Worm (Caenorhabditis elegans) whole organism, mixed stage, embryonic: ENCODE results near the gene chl-1.

Experiments
- M03D4.4 ChIP-seq: sonication (generic microtip); optimal IDR thresholded peaks from 2 replicates; lab custom pipeline; 2017; ENCODE audit warnings: mild to moderate bottlenecking, missing genetic modification characterization, missing compliant biosample characterization
- bed-3 ChIP-seq: fragments of 200-800 bp; sonication (Bioruptor generic); optimal IDR thresholded peaks from 3 replicates; lab custom pipeline; 2018; ENCODE audit warnings: mild to moderate bottlenecking, missing genetic modification characterization, moderate library complexity, missing compliant biosample characterization
- blmp-1 ChIP-seq: fragments of 150-350 bp; optimal IDR thresholded peaks from 2 replicates; lab custom pipeline; 2014; ENCODE audit warnings: missing biosample characterization, missing genetic modification characterization
- ceh-43 ChIP-seq: fragments of 200-800 bp; sonication (Bioruptor generic); optimal IDR thresholded peaks from 2 replicates; lab custom pipeline; 2018; ENCODE audit warnings: mild to moderate bottlenecking, missing genetic modification characterization, moderate library complexity, missing compliant biosample characterization
- ceh-83 ChIP-seq: fragments of 200-800 bp; sonication (Bioruptor generic); optimal IDR thresholded peaks from 2 replicates; lab custom pipeline; 2018; ENCODE audit warnings: mild to moderate bottlenecking, missing genetic modification characterization, missing compliant biosample characterization
- ces-1 ChIP-seq: fragments of 150-350 bp; optimal IDR thresholded peaks from 2 replicates; lab custom pipeline; 2014; ENCODE audit warnings: missing biosample characterization, missing genetic modification reagents, missing genetic modification characterization
- cnd-1 ChIP-seq: fragments of 200-800 bp; sonication (Bioruptor generic); optimal IDR thresholded peaks from 2 replicates; lab custom pipeline; 2018; ENCODE audit warnings: mild to moderate bottlenecking, missing genetic modification characterization, missing compliant biosample characterization
- drap-1 ChIP-seq: fragments of 200-800 bp; sonication (Bioruptor generic); optimal IDR thresholded peaks from 3 replicates; lab custom pipeline; 2018; ENCODE audit warnings: mild to moderate bottlenecking, missing genetic modification characterization, missing compliant biosample characterization
- elt-1 ChIP-seq: sonication (generic microtip); optimal IDR thresholded peaks from 2 replicates; lab custom pipeline; 2017; ENCODE audit warnings: missing genetic modification characterization, mild to moderate bottlenecking, missing compliant biosample characterization, antibody characterized with exemption, moderate library complexity, borderline replicate concordance; ENCODE audit not compliant: insufficient read depth
- elt-3 ChIP-seq: fragments of 150-350 bp; optimal IDR thresholded peaks from 2 replicates; lab custom pipeline; 2014; ENCODE audit warnings: missing biosample characterization, missing genetic modification characterization
- flh-1 ChIP-seq: fragments of 200-800 bp; sonication (Bioruptor generic); optimal IDR thresholded peaks from 2 replicates; lab custom pipeline; 2018; ENCODE audit warnings: mild to moderate bottlenecking, missing genetic modification characterization, moderate library complexity, missing compliant biosample characterization
- ham-2 ChIP-seq: fragments of 200-800 bp; sonication (Bioruptor generic); optimal IDR thresholded peaks from 2 replicates; lab custom pipeline; 2018; ENCODE audit warnings: mild to moderate bottlenecking, missing genetic modification characterization, missing compliant biosample characterization
- hlh-1 ChIP-seq: fragments of 150-350 bp; optimal IDR thresholded peaks from 2 replicates; lab custom pipeline; 2014; ENCODE audit warnings: missing biosample characterization, missing genetic modification reagents, missing genetic modification characterization
- lin-13 ChIP-seq: fragments of 150-350 bp; optimal IDR thresholded peaks from 2 replicates; lab custom pipeline; 2014; ENCODE audit warnings: missing biosample characterization, missing genetic modification characterization
- lin-32 ChIP-seq: fragments of 200-800 bp; sonication (Bioruptor generic); optimal IDR thresholded peaks from 2 replicates; lab custom pipeline; 2018; ENCODE audit warnings: mild to moderate bottlenecking, missing genetic modification characterization, missing compliant biosample characterization
- lsy-2 ChIP-seq: fragments of 150-350 bp; optimal IDR thresholded peaks from 2 replicates; lab custom pipeline; 2014; ENCODE audit warnings: missing biosample characterization, missing genetic modification characterization
- mab-5 ChIP-seq: fragments of 150-350 bp; optimal IDR thresholded peaks from 2 replicates; lab custom pipeline; 2014; ENCODE audit warnings: missing biosample characterization, missing genetic modification characterization
- mep-1 ChIP-seq: fragments of 150-350 bp; optimal IDR thresholded peaks from 2 replicates; lab custom pipeline; 2017; ENCODE audit warnings: missing biosample characterization, missing genetic modification reagents, missing genetic modification characterization, inconsistent platforms
- mls-2 ChIP-seq: sonication (generic microtip); optimal IDR thresholded peaks from 2 replicates; lab custom pipeline; 2016; ENCODE audit warnings: mild to moderate bottlenecking, missing genetic modification characterization, moderate library complexity, missing compliant biosample characterization
- nhr-12 ChIP-seq: fragments of 150-350 bp; optimal IDR thresholded peaks from 2 replicates; lab custom pipeline; 2014; ENCODE audit warnings: missing biosample characterization, missing genetic modification characterization
- nhr-2 ChIP-seq: fragments of 150-350 bp; optimal IDR thresholded peaks from 2 replicates; lab custom pipeline; 2014; ENCODE audit warnings: missing biosample characterization, missing genetic modification characterization
- nhr-237 ChIP-seq: fragments of 150-350 bp; optimal IDR thresholded peaks from 2 replicates; lab custom pipeline; 2014; ENCODE audit warnings: missing biosample characterization, missing genetic modification characterization
- nhr-28 ChIP-seq: fragments of 150-350 bp; optimal IDR thresholded peaks from 2 replicates; lab custom pipeline; 2014; ENCODE audit warnings: missing biosample characterization, missing genetic modification characterization
- pha-4 ChIP-seq: fragments of 150-350 bp; optimal IDR thresholded peaks from 2 replicates; lab custom pipeline; 2018; ENCODE audit warnings: missing biosample characterization, missing genetic modification reagents, missing genetic modification characterization
- sem-2 ChIP-seq: fragments of 200-800 bp; sonication (Bioruptor generic); optimal IDR thresholded peaks from 2 replicates; lab custom pipeline; 2018; ENCODE audit warnings: mild to moderate bottlenecking, missing genetic modification characterization, missing compliant biosample characterization
- sptf-1 ChIP-seq: sonication (generic microtip); optimal IDR thresholded peaks from 2 replicates; lab custom pipeline; 2017; ENCODE audit warnings: mild to moderate bottlenecking, missing genetic modification characterization, moderate library complexity, missing compliant biosample characterization
- tbx-8 ChIP-seq: fragments of 200-800 bp; sonication (Bioruptor generic); optimal IDR thresholded peaks from 2 replicates; lab custom pipeline; 2018; ENCODE audit warnings: mild to moderate bottlenecking, missing genetic modification characterization, moderate library complexity, missing compliant biosample characterization
- unc-120 ChIP-seq: sonication (generic microtip); optimal IDR thresholded peaks from 2 replicates; lab custom pipeline; 2017; ENCODE audit warnings: missing genetic modification characterization, missing compliant biosample characterization; ENCODE audit not compliant: poor library complexity, severe bottlenecking
- unc-39 ChIP-seq: fragments of 150-350 bp; optimal IDR thresholded peaks from 2 replicates; lab custom pipeline; 2014; ENCODE audit warnings: missing biosample characterization, missing genetic modification characterization
- unc-62 ChIP-seq: fragments of 150-350 bp; optimal IDR thresholded peaks from 2 replicates; lab custom pipeline; 2014; ENCODE audit warnings: missing biosample characterization, missing genetic modification reagents, missing genetic modification characterization
- zip-8 ChIP-seq: fragments of 150-350 bp; optimal IDR thresholded peaks from 2 replicates; lab custom pipeline; 2014; ENCODE audit warnings: missing biosample characterization, missing genetic modification characterization

chl-1 gene

DNA sequence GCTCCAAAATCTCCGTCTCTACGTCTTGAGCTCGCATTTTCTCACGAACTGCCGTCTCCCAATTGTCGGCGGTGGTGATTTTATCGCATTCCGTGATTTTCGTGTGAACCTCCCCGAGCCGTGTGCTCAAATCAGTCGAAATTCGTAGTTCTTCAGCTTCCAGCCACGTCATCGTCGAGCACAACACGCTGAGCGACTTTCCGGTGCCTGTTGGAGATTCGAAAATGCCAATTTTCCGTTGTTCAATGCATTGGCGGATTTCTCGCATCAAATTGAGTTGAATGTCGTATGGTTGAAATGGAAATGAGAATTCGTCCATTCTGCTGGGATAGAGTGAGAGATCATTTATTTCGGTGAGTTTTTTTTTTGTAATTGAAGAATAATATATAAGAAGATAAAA, at the start of gene chl-1, which contains the start of gene M03C11.3:
TSS of gene chl-1 (minus strand) at position 323 of the 400 bp plus-strand sequence.
TSS of gene M03C11.3 (plus strand) at position 153 of the 400 bp plus-strand sequence.
- TF ChIP-seq cnd-1 (tag; lab: Kevin White, UChicago) (no peak), flh-1 (GFP tag; lab: Kevin White, UChicago) (no peak), bed-3 (GFP tag; lab: Kevin White, UChicago) (no peak), ceh-83 (GFP tag; lab: Kevin White, UChicago) (no peak), ces-1 (no peak), nhr-2 (tag; lab: Kevin White, UChicago) (no peak), unc-120 (tag; lab: Kevin White, UChicago) (no peak), lin-13 (tag; lab: Kevin White, UChicago) (no peak), mab-5 (tag; lab: Kevin White, UChicago) (no peak), elt-3 (no peak), ceh-43 (no peak), nhr-12 (no peak), hlh-1 (tag; lab: Kevin White, UChicago) (no peak), nhr-28 (tag; lab: Kevin White, UChicago) (no peak), drap-1 (GFP tag; lab: Kevin White, UChicago) (no peak), lsy-2 (tag; lab: Kevin White, UChicago) (no peak), mls-2 (no peak)

DNA sequence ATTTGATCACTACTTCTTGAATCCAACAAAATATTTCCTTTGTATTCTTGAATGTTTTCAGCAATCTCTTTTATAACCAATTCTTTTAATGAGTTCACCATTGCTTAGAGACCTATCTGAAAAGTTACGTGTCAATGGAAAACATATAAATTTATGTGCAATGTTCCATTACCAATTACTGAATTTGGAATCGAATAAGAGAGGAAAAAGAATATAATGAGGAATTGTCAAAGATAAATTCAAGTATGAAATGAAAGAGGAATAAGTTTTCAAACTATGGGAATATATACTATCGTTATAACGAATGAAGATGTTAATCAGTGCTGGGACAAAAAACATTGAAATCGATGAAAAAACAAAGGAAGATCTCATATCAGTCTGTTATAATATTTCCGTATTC, 46.0 kb upstream of the chl-1 start, which contains the start of gene H04D03.4:
TSS of gene H04D03.4 (minus strand) at position 101 of the 400 bp plus-strand sequence.
- no peak for TF ChIP-seq hlh-1 (tag; lab: Kevin White, UChicago)
- TF ChIP-seq nhr-237 (tag; lab: Kevin White, UChicago): no peak
- no peak for TF ChIP-seq elt-1 (tag; lab: Kevin White, UChicago)
- TF ChIP-seq zip-8 (tag; lab: Kevin White, UChicago): no peak
- TF ChIP-seq nhr-2 (tag; lab: Kevin White, UChicago): no peak
- TF ChIP-seq nhr-28 (tag; lab: Kevin White, UChicago): no peak
- no peak for TF ChIP-seq ham-2 (GFP tag; lab: Kevin White, UChicago)
- TF ChIP-seq tbx-8: no peak
- TF ChIP-seq unc-62: no peak
- TF ChIP-seq ceh-43: no peak
- TF ChIP-seq lin-32 (GFP tag; lab: Kevin White, UChicago): no peak
- TF ChIP-seq lsy-2 (tag; lab: Kevin White, UChicago): no peak
- no peak for TF ChIP-seq cnd-1 (tag; lab: Kevin White, UChicago)
- no peak for TF ChIP-seq ceh-83 (GFP tag; lab: Kevin White, UChicago)

DNA sequence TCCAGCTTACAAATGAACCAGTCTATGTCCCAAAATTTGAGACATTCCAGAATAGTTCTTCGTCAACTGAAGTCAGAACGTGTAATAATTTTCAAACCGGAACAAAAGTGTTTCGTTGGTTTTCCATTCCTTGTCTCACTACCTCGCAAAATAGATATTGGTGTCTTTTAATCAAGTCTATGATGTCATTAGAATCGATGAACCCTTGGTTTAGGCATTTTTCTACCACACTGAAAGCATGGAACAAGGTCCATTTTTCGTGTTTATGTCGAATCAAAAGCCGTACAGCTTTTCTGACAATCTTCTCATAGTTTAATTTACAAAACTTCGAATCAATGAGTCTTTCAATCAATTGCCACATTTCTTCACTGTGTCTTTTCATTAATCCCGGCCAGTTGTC, 41.7 kb upstream of the chl-1 start, which contains the start of gene H04D03.7:
TSS of gene H04D03.7 (minus strand) at position 101 of the 400 bp plus-strand sequence.
- TF ChIP-seq ceh-43 (no peak), ham-2 (GFP tag; lab: Kevin White, UChicago) (no peak), blmp-1 (no peak), ceh-83 (GFP tag; lab: Kevin White, UChicago) (no peak), unc-39 (tag; lab: Kevin White, UChicago) (no peak), sptf-1 (tag; lab: Kevin White, UChicago) (no peak), nhr-237 (tag; lab: Kevin White, UChicago) (no peak), nhr-12 (no peak), mep-1 (tag; lab: Kevin White, UChicago) (no peak), cnd-1 (tag; lab: Kevin White, UChicago) (no peak), zip-8 (tag; lab: Kevin White, UChicago) (no peak), mab-5 (tag; lab: Kevin White, UChicago) (no peak), lsy-2 (tag; lab: Kevin White, UChicago) (no peak)

DNA sequence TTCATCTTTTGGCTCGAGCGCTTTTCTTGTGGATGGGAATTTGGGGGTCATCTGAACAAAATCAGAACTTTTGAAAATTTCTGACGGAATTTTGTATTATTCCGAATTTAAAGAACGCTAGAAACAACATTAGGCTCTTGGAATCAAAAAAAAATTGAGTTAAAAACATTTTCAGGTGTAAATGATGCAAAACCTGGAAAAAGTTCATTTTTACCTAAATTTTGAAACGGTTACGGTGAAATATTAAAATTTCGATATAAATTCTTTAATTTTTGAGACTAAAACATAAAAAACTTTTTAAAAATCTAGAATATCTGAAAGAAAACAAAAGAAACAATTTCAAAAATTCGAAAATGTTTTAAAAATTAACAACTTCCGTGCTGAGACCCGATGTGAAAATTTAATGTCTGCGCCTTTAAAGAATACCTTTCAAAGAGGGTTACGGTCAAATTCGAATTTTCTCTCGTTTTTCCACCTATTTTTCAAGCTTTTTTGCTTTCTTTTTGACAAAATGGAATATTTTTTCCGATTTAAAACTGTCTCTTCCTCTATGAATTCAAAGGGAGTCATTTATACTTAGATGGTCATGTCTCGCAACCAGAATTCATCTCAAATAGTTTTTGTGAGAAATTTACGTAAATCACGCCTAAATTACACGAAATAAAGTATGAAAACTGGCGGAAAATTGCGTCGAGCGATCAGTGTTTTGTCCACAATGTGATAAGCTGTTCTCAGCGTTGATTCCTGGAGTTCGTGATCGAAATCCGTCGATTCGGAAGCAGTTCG, 37.5 kb upstream of the chl-1 start, which contains the start of the genes H04D03.2 and ecps-2:
TSS of gene H04D03.2 (minus strand) at position 51 of the 786 bp plus-strand sequence.
TSS of gene ecps-2 (plus strand) at position 736 of the 786 bp plus-strand sequence.
- no peak for TF ChIP-seq sem-2 (GFP tag; lab: Kevin White, UChicago)
- no peak for TF ChIP-seq mab-5 (tag; lab: Kevin White, UChicago)
- no peak for TF ChIP-seq nhr-237 (tag; lab: Kevin White, UChicago)
- TF ChIP-seq nhr-12: no peak
- TF ChIP-seq unc-62: no peak
- TF ChIP-seq M03D4.4: no peak
- no peak for TF ChIP-seq ham-2 (GFP tag; lab: Kevin White, UChicago)
- TF ChIP-seq pha-4: no peak
- TF ChIP-seq ceh-83 (GFP tag; lab: Kevin White, UChicago): no peak
- no peak for TF ChIP-seq drap-1 (GFP tag; lab: Kevin White, UChicago)
- no peak for TF ChIP-seq lsy-2 (tag; lab: Kevin White, UChicago)
